Fruit fly (Drosophila melanogaster) whole organism, embryonic: ENCODE data around the gene HIP-R.

Experiments used
- Atf-2 ChIP-seq: fragments of 200-800 bp; sonication (Bioruptor generic); optimal IDR thresholded peaks from 2 replicates; lab custom pipeline; 2016; ENCODE audit warnings: missing biosample characterization, missing genetic modification characterization
- C15 ChIP-seq: fragments of 200-800 bp; sonication (Bioruptor generic); IDR thresholded peaks from 3 replicates; pipeline ENCODE4 v1.3.6; 2022; ENCODE audit warnings: missing biosample characterization, missing genetic modification characterization
- CG1024 ChIP-seq: fragments of 200-800 bp; sonication (Bioruptor generic); IDR thresholded peaks from 2 replicates; pipeline ENCODE4 v1.3.6; 2022; ENCODE audit warnings: missing biosample characterization, missing genetic modification characterization
- CG10543 ChIP-seq: fragments of 200-800 bp; sonication (Bioruptor generic); optimal IDR thresholded peaks from 3 replicates; lab custom pipeline; 2017; ENCODE audit warnings: missing biosample characterization, mild to moderate bottlenecking, missing genetic modification characterization, moderate library complexity
- CG1529 ChIP-seq: fragments of 200-800 bp; sonication (Bioruptor generic); optimal IDR thresholded peaks from 3 replicates; lab custom pipeline; 2018; ENCODE audit warnings: missing biosample characterization, missing genetic modification characterization
- CG1603 ChIP-seq: fragments of 200-800 bp; sonication (Bioruptor generic); optimal IDR thresholded peaks from 2 replicates; lab custom pipeline; 2019; ENCODE audit warnings: missing biosample characterization, mild to moderate bottlenecking, missing genetic modification characterization, moderate library complexity
- CG16813 ChIP-seq: fragments of 200-800 bp; sonication (Bioruptor generic); IDR thresholded peaks from 3 replicates; pipeline ENCODE4 v1.3.6; 2022; ENCODE audit warnings: missing biosample characterization, missing genetic modification characterization; ENCODE audit not compliant: partially characterized antibody
- CG17912 ChIP-seq: fragments of 200-800 bp; sonication (Bioruptor generic); optimal IDR thresholded peaks from 2 replicates; lab custom pipeline; 2018; ENCODE audit warnings: missing biosample characterization, mild to moderate bottlenecking, missing genetic modification characterization
- CG18011 ChIP-seq: fragments of 200-800 bp; sonication (Bioruptor generic); optimal IDR thresholded peaks from 2 replicates; lab custom pipeline; 2017; ENCODE audit warnings: missing biosample characterization, missing genetic modification characterization, mild to moderate bottlenecking, moderate library complexity, missing genotype
- CG30020 ChIP-seq: fragments of 200-800 bp; optimal IDR thresholded peaks from 2 replicates; lab custom pipeline; 2019; ENCODE audit warnings: missing biosample characterization, mild to moderate bottlenecking, missing genetic modification characterization, moderate library complexity
- CG3065 ChIP-seq: fragments of 200-800 bp; sonication (Bioruptor generic); optimal IDR thresholded peaks from 2 replicates; lab custom pipeline; 2016; ENCODE audit warnings: missing biosample characterization, missing genetic modification characterization
- CG4424 ChIP-seq: fragments of 200-800 bp; sonication (Bioruptor generic); optimal IDR thresholded peaks from 3 replicates; lab custom pipeline; 2016; ENCODE audit warnings: missing biosample characterization, missing genetic modification characterization
- CG6791 ChIP-seq: fragments of 200-800 bp; sonication (Bioruptor generic); IDR thresholded peaks from 3 replicates; pipeline ENCODE4 v1.3.6; 2022; ENCODE audit warnings: missing biosample characterization, missing genetic modification characterization; ENCODE audit not compliant: partially characterized antibody
- CHES-1-like ChIP-seq: fragments of 200-800 bp; sonication (Bioruptor generic); optimal IDR thresholded peaks from 2 replicates; lab custom pipeline; 2016; ENCODE audit warnings: missing biosample characterization, missing genetic modification characterization
- D19A ChIP-seq: fragments of 200-800 bp; optimal IDR thresholded peaks from 3 replicates; lab custom pipeline; 2019; ENCODE audit warnings: missing biosample characterization, mild to moderate bottlenecking, missing genetic modification characterization, moderate library complexity
- E2f1 ChIP-seq: fragments of 200-800 bp; sonication (Bioruptor generic); IDR thresholded peaks from 2 replicates; pipeline ENCODE4 v1.3.6; 2022; ENCODE audit warnings: missing biosample characterization, missing genetic modification characterization
- ERR ChIP-seq: fragments of 200-800 bp; sonication (Bioruptor generic); optimal IDR thresholded peaks from 2 replicates; lab custom pipeline; 2016; ENCODE audit warnings: missing biosample characterization, missing genetic modification characterization
- Ets65A ChIP-seq: fragments of 200-800 bp; sonication (Bioruptor generic); peaks from one replicate; lab custom pipeline; 2016; ENCODE audit warnings: missing biosample characterization, missing genetic modification characterization
- Jarid2 ChIP-seq: fragments of 200-800 bp; sonication (Bioruptor generic); optimal IDR thresholded peaks from 3 replicates; lab custom pipeline; 2017; ENCODE audit warnings: mild to moderate bottlenecking, missing biosample characterization, missing genetic modification reagents, missing genetic modification characterization
- Med ChIP-seq: fragments of 200-800 bp; sonication (Bioruptor generic); peaks from one replicate; lab custom pipeline; 2016; ENCODE audit warnings: missing biosample characterization, missing genetic modification characterization, mild to moderate bottlenecking, inconsistent platforms, moderate library complexity
- Mrtf ChIP-seq: fragments of 200-800 bp; sonication (Bioruptor generic); IDR thresholded peaks from 3 replicates; pipeline ENCODE4 v1.3.6; 2022; ENCODE audit warnings: missing biosample characterization, missing genetic modification characterization
- Rx ChIP-seq: fragments of 200-800 bp; sonication (Bioruptor generic); IDR thresholded peaks from 2 replicates; pipeline ENCODE4 v1.3.6; 2022; ENCODE audit warnings: missing biosample characterization, missing genetic modification characterization
- Usf ChIP-seq: fragments of 200-800 bp; sonication (Bioruptor generic); optimal IDR thresholded peaks from 2 replicates; lab custom pipeline; 2017; ENCODE audit warnings: missing genotype, missing biosample characterization, missing genetic modification characterization
- abd-A ChIP-seq: fragments of 200-800 bp; sonication (Bioruptor generic); optimal IDR thresholded peaks from 3 replicates; lab custom pipeline; 2019; ENCODE audit warnings: missing biosample characterization, mild to moderate bottlenecking, missing genetic modification characterization, moderate library complexity
- ara ChIP-seq: fragments of 200-800 bp; sonication (Bioruptor generic); IDR thresholded peaks from 2 replicates; pipeline ENCODE4 v1.3.6; 2022; ENCODE audit warnings: missing biosample characterization, missing genetic modification characterization
- cad ChIP-seq: fragments of >200 bp; optimal IDR thresholded peaks from 2 replicates; lab custom pipeline; 2017; ENCODE audit warnings: missing biosample characterization, missing genetic modification characterization
- cg ChIP-seq: fragments of 200-800 bp; sonication (Bioruptor generic); optimal IDR thresholded peaks from 3 replicates; lab custom pipeline; 2019; ENCODE audit warnings: missing biosample characterization, mild to moderate bottlenecking, missing genetic modification characterization, moderate library complexity
- crp ChIP-seq, 2 experiments: fragments of 200-800 bp; sonication (Bioruptor generic); optimal IDR thresholded peaks; 2 replicates in 1 of 2; 3 replicates in 1 of 2; lab custom pipeline; 2017; ENCODE audit warnings: missing biosample characterization in 2 of 2, missing genetic modification characterization in 2 of 2, mild to moderate bottlenecking in 1 of 2, moderate library complexity in 1 of 2
- da ChIP-seq: fragments of 200-800 bp; sonication (Bioruptor generic); optimal IDR thresholded peaks from 2 replicates; lab custom pipeline; 2016; ENCODE audit warnings: missing biosample characterization, missing genetic modification characterization
- danr ChIP-seq: fragments of 200-800 bp; sonication (Bioruptor generic); IDR thresholded peaks from 2 replicates; pipeline ENCODE4 v1.3.6; 2022; ENCODE audit warnings: missing biosample characterization, missing genetic modification characterization
- ems ChIP-seq: fragments of 200-800 bp; sonication (Bioruptor generic); optimal IDR thresholded peaks from 3 replicates; lab custom pipeline; 2016; ENCODE audit warnings: missing biosample characterization, missing genetic modification characterization
- hbn ChIP-seq: fragments of 200-800 bp; sonication (Bioruptor generic); IDR thresholded peaks from 2 replicates; pipeline ENCODE4 v1.3.6; 2022; ENCODE audit warnings: missing biosample characterization, missing genetic modification characterization; ENCODE audit not compliant: partially characterized antibody
- her ChIP-seq: fragments of 200-800 bp; sonication (Bioruptor generic); optimal IDR thresholded peaks from 2 replicates; lab custom pipeline; 2016; ENCODE audit warnings: missing biosample characterization, missing genetic modification characterization
- hth ChIP-seq: fragments of >200 bp; optimal IDR thresholded peaks from 2 replicates; lab custom pipeline; 2017; ENCODE audit warnings: inconsistent platforms
- jumu ChIP-seq: fragments of 200-800 bp; sonication (Bioruptor generic); optimal IDR thresholded peaks from 3 replicates; lab custom pipeline; 2016; ENCODE audit warnings: missing biosample characterization, missing genetic modification characterization
- kay ChIP-seq: fragments of 200-800 bp; sonication (Bioruptor generic); optimal IDR thresholded peaks from 2 replicates; lab custom pipeline; 2016; ENCODE audit warnings: missing biosample characterization, missing genetic modification characterization
- onecut ChIP-seq: fragments of 200-800 bp; sonication (Bioruptor generic); IDR thresholded peaks from 2 replicates; pipeline ENCODE4 v1.3.6; 2022; ENCODE audit warnings: missing biosample characterization, missing genetic modification characterization
- org-1 ChIP-seq: fragments of 200-800 bp; sonication (Bioruptor generic); optimal IDR thresholded peaks from 2 replicates; lab custom pipeline; 2017; ENCODE audit warnings: missing biosample characterization, missing genetic modification characterization
- repo ChIP-seq: fragments of 200-800 bp; sonication (Bioruptor generic); optimal IDR thresholded peaks from 2 replicates; lab custom pipeline; 2016; ENCODE audit warnings: missing biosample characterization, missing genetic modification characterization
- rib ChIP-seq: fragments of 200-800 bp; sonication (Bioruptor generic); IDR thresholded peaks from 2 replicates; pipeline ENCODE4 v1.3.6; 2022; ENCODE audit warnings: missing biosample characterization, missing genetic modification characterization
- schlank ChIP-seq: fragments of 200-800 bp; sonication (Bioruptor generic); optimal IDR thresholded peaks from 2 replicates; lab custom pipeline; 2018; ENCODE audit warnings: missing biosample characterization, mild to moderate bottlenecking, missing genetic modification characterization
- sd ChIP-seq: fragments of 200-800 bp; sonication (Bioruptor generic); optimal IDR thresholded peaks from 3 replicates; lab custom pipeline; 2018; ENCODE audit warnings: missing biosample characterization, mild to moderate bottlenecking, missing genetic modification characterization, moderate library complexity
- sens-2 ChIP-seq: fragments of 200-800 bp; sonication (Bioruptor generic); IDR thresholded peaks from 2 replicates; pipeline ENCODE4 v1.3.6; 2022; ENCODE audit warnings: missing biosample characterization, missing genetic modification characterization
- seq ChIP-seq: fragments of 200-800 bp; sonication (Bioruptor generic); IDR thresholded peaks from 2 replicates; pipeline ENCODE4 v1.3.6; 2022; ENCODE audit warnings: missing biosample characterization, missing genetic modification characterization
- so ChIP-seq: fragments of 200-800 bp; sonication (Bioruptor generic); IDR thresholded peaks from 3 replicates; pipeline ENCODE4 v1.3.6; 2022; ENCODE audit warnings: missing biosample characterization, missing genetic modification characterization
- tx ChIP-seq: fragments of 200-800 bp; sonication (Bioruptor generic); optimal IDR thresholded peaks from 2 replicates; lab custom pipeline; 2016; ENCODE audit warnings: missing biosample characterization, missing genetic modification characterization
- wdn ChIP-seq: fragments of 200-800 bp; sonication (Bioruptor generic); IDR thresholded peaks from 2 replicates; pipeline ENCODE4 v1.3.6; 2022; ENCODE audit warnings: missing biosample characterization, missing genetic modification characterization
- zf30C ChIP-seq: fragments of 200-800 bp; sonication (Bioruptor generic); optimal IDR thresholded peaks from 3 replicates; lab custom pipeline; 2018; ENCODE audit warnings: missing biosample characterization, mild to moderate bottlenecking, missing genetic modification characterization

HIP-R gene

dm6 chrX:3772434-3772810, 17.3 kb upstream of the HIP-R start (continued):
- peak; percentile 41; the same call in 1 of the 2 replicates for TF ChIP-seq seq (GFP tag; lab: Robert Waterston, UW)
- TF ChIP-seq Jarid2 (GFP tag; lab: Kevin White, UChicago) = no peak
- peak; percentile 50 for TF ChIP-seq D19A (tag; lab: Kevin White, UChicago)
- TF ChIP-seq cg (GFP tag; lab: Kevin White, UChicago) = no peak
- TF ChIP-seq Med (GFP tag; lab: Kevin White, UChicago) = peak; percentile 72
- TF ChIP-seq Usf (GFP tag; lab: Kevin White, UChicago) = no peak
- TF ChIP-seq hth (lab: Kevin White, UChicago) = no peak

DNA sequence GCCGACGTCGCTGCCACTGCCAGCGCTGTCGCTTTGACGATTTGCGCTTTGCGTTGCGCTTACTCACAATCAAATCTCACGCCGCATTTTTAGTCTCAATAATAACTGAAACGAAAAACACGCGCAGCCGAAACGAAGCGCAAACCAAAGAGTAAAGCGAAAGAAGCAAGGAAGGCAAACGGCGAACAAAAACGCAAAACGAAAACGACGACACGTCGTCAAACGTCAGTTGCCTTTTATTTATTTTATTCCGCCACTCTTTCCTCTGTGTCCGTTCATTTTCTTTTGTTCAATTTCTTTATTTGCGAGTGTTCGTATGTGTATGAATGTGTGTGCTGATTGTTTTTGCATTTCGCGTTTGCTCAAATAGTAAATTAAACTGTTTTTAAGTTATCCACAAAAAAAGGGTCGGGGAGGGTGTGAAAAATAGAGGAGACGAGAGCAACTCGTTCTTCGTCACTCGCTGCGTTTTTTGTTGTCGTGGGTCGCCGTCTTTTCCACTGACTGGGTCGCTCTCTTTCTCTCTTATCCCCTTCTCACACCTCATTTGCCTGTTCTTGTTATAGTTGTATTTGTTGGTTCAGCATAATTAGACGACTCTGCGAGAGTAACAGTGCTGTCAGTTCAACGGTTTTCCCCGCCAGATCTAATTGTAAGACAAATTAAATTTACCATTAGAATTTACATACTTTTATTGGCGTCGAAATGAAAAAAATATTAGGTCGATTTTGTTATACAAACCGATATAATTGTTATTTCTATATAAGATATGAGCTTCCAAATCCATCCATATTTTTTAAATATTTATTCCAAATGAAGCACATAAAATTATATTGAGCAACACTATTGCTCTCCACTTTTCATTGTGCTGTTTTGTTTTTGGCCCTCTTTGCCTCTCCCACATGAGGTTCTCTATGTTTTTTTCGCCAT, 16.7 kb upstream of the HIP-R start:
- no peak for TF ChIP-seq Rx (GFP tag; lab: Robert Waterston, UW)
- no peak for TF ChIP-seq CG17912 (GFP tag; lab: Kevin White, UChicago)
- TF ChIP-seq ERR (GFP tag; lab: Kevin White, UChicago) = no peak
- TF ChIP-seq CG3065 = peak; percentile 22
- peak; percentile 52 for TF ChIP-seq ems (GFP tag; lab: Kevin White, UChicago)
- TF ChIP-seq Atf-2 = no peak
- TF ChIP-seq zf30C (GFP tag; lab: Kevin White, UChicago) = no peak
- peak; percentile 26 for TF ChIP-seq her (GFP tag; lab: Kevin White, UChicago)
- peak; percentile 65 for TF ChIP-seq schlank
- peak; percentile 62 for TF ChIP-seq CG4424
- TF ChIP-seq ara (GFP tag; lab: Robert Waterston, UW) = 0 out of 2 replicates have a peak, but pooled peaks have one; percentile 47
- TF ChIP-seq hbn (GFP tag; lab: Robert Waterston, UW) = no peak
- TF ChIP-seq CG16813 = no peak
- TF ChIP-seq sens-2 (GFP tag; lab: Robert Waterston, UW) = no peak
- TF ChIP-seq wdn (GFP tag; lab: Robert Waterston, UW) = peak; percentile 65
- TF ChIP-seq cad (GFP tag; lab: Kevin White, UChicago) = no peak
- TF ChIP-seq kay (GFP tag; lab: Kevin White, UChicago) = peak; percentile 43
- peak; percentile 57; the same call in 1 of the 2 replicates for TF ChIP-seq danr (GFP tag; lab: Robert Waterston, UW)
- TF ChIP-seq so (GFP tag; lab: Robert Waterston, UW) = peak; percentile 63; the same call in 1 of the 3 replicates
- TF ChIP-seq CG1603 (tag; lab: Kevin White, UChicago) = peak; percentile 0
- peak; percentile 82 for TF ChIP-seq abd-A (tag; lab: Kevin White, UChicago)
- TF ChIP-seq crp (GFP tag; optimal IDR thresholded peaks at IDR 0.05; lab: Kevin White, UChicago) = no peak
- no peak for TF ChIP-seq rib (GFP tag; lab: Robert Waterston, UW)
- no peak for TF ChIP-seq Ets65A (GFP tag; lab: Kevin White, UChicago)
- TF ChIP-seq CG10543 (GFP tag; lab: Kevin White, UChicago) = peak; percentile 88
- TF ChIP-seq sd (tag; lab: Kevin White, UChicago) = no peak
- no peak for TF ChIP-seq CG1024 (GFP tag; lab: Robert Waterston, UW)
- peak; percentile 24 for TF ChIP-seq CG1529 (GFP tag; lab: Kevin White, UChicago)
- peak; percentile 27 for TF ChIP-seq onecut (GFP tag; lab: Robert Waterston, UW)
- TF ChIP-seq C15 (GFP tag; lab: Robert Waterston, UW) = no peak
- peak; percentile 48; the same call in 1 of the 2 replicates for TF ChIP-seq E2f1
- TF ChIP-seq CG6791 (GFP tag; lab: Robert Waterston, UW) = no peak
- no peak for TF ChIP-seq jumu (GFP tag; lab: Kevin White, UChicago)
- TF ChIP-seq repo (GFP tag; lab: Kevin White, UChicago) = no peak
- no peak for TF ChIP-seq tx (GFP tag; lab: Kevin White, UChicago)
- TF ChIP-seq CG30020 (tag; lab: Kevin White, UChicago) = peak; percentile 34
- TF ChIP-seq CG18011 (GFP tag; lab: Kevin White, UChicago) = no peak
- peak; percentile 36 for TF ChIP-seq CHES-1-like (GFP tag; lab: Kevin White, UChicago)
- peak; percentile 68 for TF ChIP-seq org-1 (GFP tag; lab: Kevin White, UChicago)
- no peak for TF ChIP-seq da (GFP tag; lab: Kevin White, UChicago)
- peak; percentile 44; the same call in 1 of the 3 replicates for TF ChIP-seq Mrtf
